Fruit fly (Drosophila melanogaster): ENCODE data around the gene IFT46.

The IFT46 gene

DNA sequence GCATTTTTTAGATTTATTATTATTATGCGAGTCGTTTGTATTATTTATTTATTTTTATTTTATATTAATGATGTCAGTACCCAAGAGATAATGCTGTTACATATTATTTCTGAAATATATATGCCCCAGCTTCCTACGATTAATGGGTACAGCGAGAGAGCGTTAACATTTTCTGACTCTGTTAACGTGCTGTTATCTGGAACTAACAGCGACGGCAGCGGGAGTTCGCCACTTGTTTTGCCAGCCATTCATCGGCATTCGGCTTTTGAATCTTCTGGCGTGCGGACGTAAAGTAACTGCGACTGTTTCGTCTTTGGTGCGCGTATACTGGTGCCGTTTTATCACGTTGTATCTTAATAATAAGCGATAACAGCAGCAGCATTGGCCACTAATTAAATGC, 1.1 kb upstream of the IFT46 start, which contains the start of gene MESR3 (continued):
- TF ChIP-seq CG15601 (tag; optimal IDR thresholded peaks at IDR 0.05) (peak; percentile 69), run (tag; optimal IDR thresholded peaks at IDR 0.05) (peak; percentile 60), CG18476 (GFP tag; optimal IDR thresholded peaks at IDR 0.05) (no peak), CG8924 (tag; optimal IDR thresholded peaks at IDR 0.05) (peak; percentile 77), CG16779 (GFP tag; IDR thresholded peaks at IDR 0.05) (no peak), lov (optimal IDR thresholded peaks at IDR 0.05) (no peak), lov (GFP tag; IDR thresholded peaks at IDR 0.05) (0 out of 3 replicates have a peak, but pooled peaks have one; percentile 18), chinmo (GFP tag; IDR thresholded peaks at IDR 0.05; ENCODE audit: partially characterized antibody) (peak; percentile 80; the same call in 2 of the 4 replicates), Antp (GFP tag; optimal IDR thresholded peaks at IDR 0.05) (peak; percentile 19), CG6683 (GFP tag; optimal IDR thresholded peaks at IDR 0.05) (peak; percentile 68), hkb (optimal IDR thresholded peaks at IDR 0.05) (no peak), hkb (GFP tag; IDR thresholded peaks at IDR 0.05) (peak; percentile 88), dmrt11E (tag; optimal IDR thresholded peaks at IDR 0.05) (peak; percentile 34), NFAT (GFP tag; IDR thresholded peaks at IDR 0.05) (peak; percentile 82), chn (GFP tag; optimal IDR thresholded peaks at IDR 0.05) (peak; percentile 27), CG1603 (tag; optimal IDR thresholded peaks at IDR 0.05) (no peak), CoRest (tag; optimal IDR thresholded peaks at IDR 0.05) (peak; percentile 74), CG2202 (tag; optimal IDR thresholded peaks at IDR 0.05) (no peak), NK7.1 (GFP tag; optimal IDR thresholded peaks at IDR 0.05) (no peak), Xbp1 (GFP tag; optimal IDR thresholded peaks at IDR 0.05) (peak; percentile 76), CG1529 (GFP tag; optimal IDR thresholded peaks at IDR 0.05) (no peak), chm (GFP tag; IDR thresholded peaks at IDR 0.05) (peak; percentile 70), CG17612 (GFP tag; IDR thresholded peaks at IDR 0.05) (peak; percentile 47; the same call in 1 of the 2 replicates), CG10565 (GFP tag; optimal IDR thresholded peaks at IDR 0.05) (no peak), wdn (GFP tag; IDR thresholded peaks at IDR 0.05) (no peak), Trl (optimal IDR thresholded peaks at IDR 0.05) (no peak), Trl (GFP tag; optimal IDR thresholded peaks at IDR 0.05) (no peak), wor (GFP tag; IDR thresholded peaks at IDR 0.05) (no peak), Max (GFP tag; optimal IDR thresholded peaks at IDR 0.05) (no peak), pho (GFP tag; optimal IDR thresholded peaks at IDR 0.05) (no peak), CG11560 (tag; IDR thresholded peaks at IDR 0.05) (no peak), CG13894 (tag; optimal IDR thresholded peaks at IDR 0.05) (peak; percentile 74), CG18011 (GFP tag; optimal IDR thresholded peaks at IDR 0.05) (no peak), lbe (GFP tag; optimal IDR thresholded peaks at IDR 0.05) (peak; percentile 52), bigmax (GFP tag; optimal IDR thresholded peaks at IDR 0.05) (peak; percentile 31), Atf-2 (GFP tag; optimal IDR thresholded peaks at IDR 0.05) (no peak), vfl (GFP tag; optimal IDR thresholded peaks at IDR 0.05) (no peak), H15 (GFP tag; IDR thresholded peaks at IDR 0.05) (0 out of 3 replicates have a peak, but pooled peaks have one; percentile 56), sima (GFP tag; optimal IDR thresholded peaks at IDR 0.05) (no peak), Blimp-1 (GFP tag; optimal IDR thresholded peaks at IDR 0.05) (peak; percentile 82), Nf-YB (GFP tag; optimal IDR thresholded peaks at IDR 0.05) (peak; percentile 45), yki (optimal IDR thresholded peaks at IDR 0.05) (no peak), ci (GFP tag; IDR thresholded peaks at IDR 0.05) (peak; percentile 85), Tbp (GFP tag; optimal IDR thresholded peaks at IDR 0.05) (no peak), CG8281 (tag; optimal IDR thresholded peaks at IDR 0.05) (peak; percentile 53), zen2 (GFP tag; IDR thresholded peaks at IDR 0.05; ENCODE audit: partially characterized antibody) (peak; percentile 23; the same call in 1 of the 3 replicates), kay (GFP tag; optimal IDR thresholded peaks at IDR 0.05) (peak; percentile 25), onecut (GFP tag; IDR thresholded peaks at IDR 0.05) (peak; percentile 76), stc (GFP tag; IDR thresholded peaks at IDR 0.05) (peak; percentile 82; the same call in 1 of the 2 replicates), jigr1 (GFP tag; IDR thresholded peaks at IDR 0.05) (no peak), CG15696 (tag; optimal IDR thresholded peaks at IDR 0.05) (peak; percentile 62), crp (GFP tag; optimal IDR thresholded peaks at IDR 0.05) (no peak)
